Worm (Caenorhabditis elegans) whole organism, late embryonic: ENCODE measurements around the gene T24E12.6.
"Not testable (repeated sequence)": the region's sequence is repeated elsewhere in the genome, so short reads cannot be mapped to it uniquely, and the experiment has no call there.

ENCODE experiments used
- C08G9.2 ChIP-seq: sonication (generic microtip); optimal IDR thresholded peaks from 2 replicates; lab custom pipeline; 2016; ENCODE audit warnings: mild to moderate bottlenecking, missing genetic modification characterization, moderate library complexity, missing compliant biosample characterization
- C38D4.7 ChIP-seq: fragments of 200-800 bp; sonication (Bioruptor generic); optimal IDR thresholded peaks from 2 replicates; lab custom pipeline; 2018; ENCODE audit warnings: mild to moderate bottlenecking, missing genetic modification characterization, moderate library complexity, missing compliant biosample characterization
- K09A11.1 ChIP-seq: sonication (generic microtip); optimal IDR thresholded peaks from 2 replicates; lab custom pipeline; 2017; ENCODE audit warnings: antibody characterized with exemption, mild to moderate bottlenecking, missing genetic modification characterization, missing compliant biosample characterization; ENCODE audit not compliant: insufficient read depth
- T23F11.4 ChIP-seq: fragments of 200-800 bp; sonication (Bioruptor generic); optimal IDR thresholded peaks from 2 replicates; lab custom pipeline; 2018; ENCODE audit warnings: mild to moderate bottlenecking, missing genetic modification characterization, missing compliant biosample characterization
- ahr-1 ChIP-seq: sonication (generic microtip); optimal IDR thresholded peaks from 2 replicates; lab custom pipeline; 2016; ENCODE audit warnings: missing genetic modification characterization, missing compliant biosample characterization
- ceh-14 ChIP-seq: sonication (generic microtip); optimal IDR thresholded peaks from 2 replicates; lab custom pipeline; 2016; ENCODE audit warnings: missing genotype, missing genetic modification characterization, missing compliant biosample characterization
- ceh-18 ChIP-seq: sonication (generic microtip); optimal IDR thresholded peaks from 2 replicates; lab custom pipeline; 2016; ENCODE audit warnings: missing genetic modification characterization, missing compliant biosample characterization
- ceh-2 ChIP-seq: sonication (generic microtip); optimal IDR thresholded peaks from 2 replicates; lab custom pipeline; 2016; ENCODE audit warnings: missing genotype, missing genetic modification characterization, missing compliant biosample characterization
- ceh-24 ChIP-seq: sonication (generic microtip); optimal IDR thresholded peaks from 2 replicates; lab custom pipeline; 2016; ENCODE audit warnings: mild to moderate bottlenecking, missing genetic modification characterization, missing compliant biosample characterization
- ceh-30 ChIP-seq: fragments of 150-350 bp; optimal IDR thresholded peaks from 2 replicates; lab custom pipeline; 2014; ENCODE audit warnings: missing biosample characterization, missing genetic modification characterization
- ceh-31 ChIP-seq: sonication (generic microtip); optimal IDR thresholded peaks from 2 replicates; lab custom pipeline; 2016; ENCODE audit warnings: missing genetic modification characterization, missing compliant biosample characterization
- ceh-34 ChIP-seq: sonication (generic microtip); optimal IDR thresholded peaks from 2 replicates; lab custom pipeline; 2016; ENCODE audit warnings: mild to moderate bottlenecking, missing genetic modification characterization, missing compliant biosample characterization
- ceh-45 ChIP-seq: fragments of 200-800 bp; sonication (Bioruptor generic); IDR thresholded peaks from 2 replicates; pipeline ENCODE4 v1.3.6; 2022; ENCODE audit warnings: missing genetic modification reagents, missing genetic modification characterization, missing compliant biosample characterization
- ceh-6 ChIP-seq: fragments of 200-800 bp; sonication (Bioruptor generic); optimal IDR thresholded peaks from 2 replicates; lab custom pipeline; 2018; ENCODE audit warnings: mild to moderate bottlenecking, missing genetic modification characterization, missing compliant biosample characterization
- che-1 ChIP-seq: sonication (generic microtip); optimal IDR thresholded peaks from 2 replicates; lab custom pipeline; 2016; ENCODE audit warnings: mild to moderate bottlenecking, missing genetic modification characterization, missing compliant biosample characterization
- dve-1 ChIP-seq: sonication (generic microtip); optimal IDR thresholded peaks from 2 replicates; lab custom pipeline; 2017; ENCODE audit warnings: antibody characterized with exemption, mild to moderate bottlenecking, missing genetic modification characterization, missing compliant biosample characterization
- elt-2 ChIP-seq: sonication (generic microtip); optimal IDR thresholded peaks from 2 replicates; lab custom pipeline; 2016; ENCODE audit warnings: missing genetic modification reagents, missing genetic modification characterization, missing compliant biosample characterization
- ets-4 ChIP-seq: sonication (generic microtip); optimal IDR thresholded peaks from 2 replicates; lab custom pipeline; 2016; ENCODE audit warnings: missing genetic modification characterization, missing compliant biosample characterization
- eyg-1 ChIP-seq: sonication (generic microtip); optimal IDR thresholded peaks from 2 replicates; lab custom pipeline; 2016; ENCODE audit warnings: missing genotype, missing genetic modification characterization, missing compliant biosample characterization
- fax-1 ChIP-seq: sonication (generic microtip); optimal IDR thresholded peaks from 2 replicates; lab custom pipeline; 2016; ENCODE audit warnings: missing genotype, missing genetic modification characterization, missing compliant biosample characterization
- fkh-6 ChIP-seq: sonication (generic microtip); optimal IDR thresholded peaks from 2 replicates; lab custom pipeline; 2016; ENCODE audit warnings: missing genetic modification characterization, missing compliant biosample characterization
- gmeb-2 ChIP-seq: sonication (generic microtip); optimal IDR thresholded peaks from 2 replicates; lab custom pipeline; 2016; ENCODE audit warnings: missing genetic modification characterization, inconsistent platforms, missing compliant biosample characterization
- hlh-15 ChIP-seq: sonication (generic microtip); optimal IDR thresholded peaks from 2 replicates; lab custom pipeline; 2016; ENCODE audit warnings: missing genetic modification characterization, missing compliant biosample characterization
- hlh-6 ChIP-seq: sonication (generic microtip); optimal IDR thresholded peaks from 2 replicates; lab custom pipeline; 2016; ENCODE audit warnings: missing genotype, missing genetic modification characterization, missing compliant biosample characterization
- lim-6 ChIP-seq: sonication (generic microtip); optimal IDR thresholded peaks from 2 replicates; lab custom pipeline; 2016; ENCODE audit warnings: missing genetic modification characterization, missing compliant biosample characterization
- madf-2 ChIP-seq: sonication (generic microtip); optimal IDR thresholded peaks from 2 replicates; lab custom pipeline; 2017; ENCODE audit warnings: missing genetic modification characterization, missing compliant biosample characterization
- mec-3 ChIP-seq: sonication (generic microtip); optimal IDR thresholded peaks from 2 replicates; lab custom pipeline; 2016; ENCODE audit warnings: borderline replicate concordance, missing genetic modification characterization, missing compliant biosample characterization
- nfya-1 ChIP-seq: sonication (generic microtip); optimal IDR thresholded peaks from 2 replicates; lab custom pipeline; 2017; ENCODE audit warnings: missing genetic modification characterization, mild to moderate bottlenecking, missing compliant biosample characterization, antibody characterized with exemption, moderate library complexity
- nhr-11 ChIP-seq: fragments of 150-350 bp; optimal IDR thresholded peaks from 2 replicates; lab custom pipeline; 2014; ENCODE audit warnings: missing biosample characterization, missing genetic modification characterization
- nhr-232 ChIP-seq: sonication (generic microtip); optimal IDR thresholded peaks from 2 replicates; lab custom pipeline; 2016; ENCODE audit warnings: missing genetic modification characterization, missing compliant biosample characterization
- npax-4 ChIP-seq: sonication (generic microtip); optimal IDR thresholded peaks from 2 replicates; lab custom pipeline; 2016; ENCODE audit warnings: missing genetic modification characterization, missing compliant biosample characterization
- odd-2 ChIP-seq: sonication (generic microtip); optimal IDR thresholded peaks from 2 replicates; lab custom pipeline; 2017; ENCODE audit warnings: antibody characterized with exemption, mild to moderate bottlenecking, missing genetic modification characterization, missing compliant biosample characterization
- pag-3 ChIP-seq: sonication (generic microtip); optimal IDR thresholded peaks from 2 replicates; lab custom pipeline; 2016; ENCODE audit warnings: missing compliant biosample characterization, missing genetic modification characterization, borderline replicate concordance
- pat-9 ChIP-seq: fragments of 200-800 bp; sonication (Bioruptor generic); optimal IDR thresholded peaks from 2 replicates; lab custom pipeline; 2018; ENCODE audit warnings: mild to moderate bottlenecking, missing genetic modification characterization, moderate library complexity, missing compliant biosample characterization
- pax-1 ChIP-seq: fragments of 150-350 bp; optimal IDR thresholded peaks from 2 replicates; lab custom pipeline; 2014; ENCODE audit warnings: missing biosample characterization, missing genetic modification characterization
- pha-2 ChIP-seq: sonication (generic microtip); optimal IDR thresholded peaks from 2 replicates; lab custom pipeline; 2017; ENCODE audit warnings: mild to moderate bottlenecking, missing genetic modification characterization, missing compliant biosample characterization
- pha-4 ChIP-seq: fragments of 150-350 bp; optimal IDR thresholded peaks from 2 replicates; lab custom pipeline; 2018; ENCODE audit warnings: missing biosample characterization, missing genetic modification reagents, missing genetic modification characterization
- pqm-1 ChIP-seq: sonication (generic microtip); optimal IDR thresholded peaks from 2 replicates; lab custom pipeline; 2016; ENCODE audit warnings: missing genetic modification characterization, missing compliant biosample characterization
- pros-1 ChIP-seq: fragments of 150-350 bp; optimal IDR thresholded peaks from 2 replicates; lab custom pipeline; 2014; ENCODE audit warnings: missing biosample characterization, missing genetic modification reagents, missing genetic modification characterization
- rnt-1 ChIP-seq: sonication (generic microtip); optimal IDR thresholded peaks from 2 replicates; lab custom pipeline; 2016; ENCODE audit warnings: missing genetic modification characterization, missing compliant biosample characterization
- sox-4 ChIP-seq: sonication (generic microtip); optimal IDR thresholded peaks from 2 replicates; lab custom pipeline; 2017; ENCODE audit warnings: mild to moderate bottlenecking, missing genetic modification characterization, inconsistent platforms, missing compliant biosample characterization
- syd-9 ChIP-seq: sonication (generic microtip); optimal IDR thresholded peaks from 2 replicates; lab custom pipeline; 2016; ENCODE audit warnings: mild to moderate bottlenecking, missing genetic modification characterization, moderate library complexity, missing compliant biosample characterization
- tbx-2 ChIP-seq: sonication (generic microtip); optimal IDR thresholded peaks from 2 replicates; lab custom pipeline; 2016; ENCODE audit warnings: missing genetic modification characterization, missing compliant biosample characterization
- tbx-7 ChIP-seq: sonication (generic microtip); optimal IDR thresholded peaks from 2 replicates; lab custom pipeline; 2016; ENCODE audit warnings: missing genotype, missing genetic modification characterization, missing compliant biosample characterization
- ttx-3 ChIP-seq: sonication (generic microtip); optimal IDR thresholded peaks from 2 replicates; lab custom pipeline; 2016; ENCODE audit warnings: missing genetic modification reagents, missing genetic modification characterization, missing compliant biosample characterization
- unc-42 ChIP-seq: sonication (generic microtip); optimal IDR thresholded peaks from 2 replicates; lab custom pipeline; 2016; ENCODE audit warnings: missing genotype, missing genetic modification characterization, missing compliant biosample characterization
- unc-55 ChIP-seq: sonication (generic microtip); optimal IDR thresholded peaks from 2 replicates; lab custom pipeline; 2017; ENCODE audit warnings: missing biosample characterization, missing genetic modification reagents, missing genetic modification characterization
- unc-86 ChIP-seq: sonication (generic microtip); optimal IDR thresholded peaks from 2 replicates; lab custom pipeline; 2016; ENCODE audit warnings: missing genetic modification characterization, missing compliant biosample characterization
- ztf-16 ChIP-seq: sonication (generic microtip); optimal IDR thresholded peaks from 2 replicates; lab custom pipeline; 2017; ENCODE audit warnings: missing genetic modification characterization, missing compliant biosample characterization

The T24E12.6 gene

DNA sequence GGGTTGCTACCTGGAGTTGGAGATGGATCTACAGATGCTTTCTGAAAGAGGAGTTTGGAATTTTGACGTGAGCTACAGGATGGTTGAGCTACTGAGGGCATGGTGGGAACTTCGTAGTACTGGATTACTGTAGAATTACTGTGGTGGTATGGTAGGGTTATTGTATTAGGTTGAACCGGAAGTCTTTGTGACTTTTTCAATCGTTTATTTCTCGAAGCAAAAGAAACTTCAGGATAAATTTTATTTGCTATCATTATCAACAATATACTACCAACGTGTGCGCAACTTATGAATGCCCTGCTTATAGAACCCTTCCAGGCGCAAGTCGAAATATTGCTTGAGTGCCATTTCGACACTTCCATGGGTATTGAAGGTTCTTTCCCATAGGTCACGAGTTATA, at the start of gene T24E12.6:
TSS of gene T24E12.6 (minus strand) at position 101 of the 400 bp plus-strand sequence.
- not testable (repeated sequence) for TF ChIP-seq nfya-1; che-1 (tag; lab: Kevin White, UChicago); pha-4
- TF ChIP-seq, all 69 proteins: peak for 0; not testable (repeated sequence) for 69

DNA sequence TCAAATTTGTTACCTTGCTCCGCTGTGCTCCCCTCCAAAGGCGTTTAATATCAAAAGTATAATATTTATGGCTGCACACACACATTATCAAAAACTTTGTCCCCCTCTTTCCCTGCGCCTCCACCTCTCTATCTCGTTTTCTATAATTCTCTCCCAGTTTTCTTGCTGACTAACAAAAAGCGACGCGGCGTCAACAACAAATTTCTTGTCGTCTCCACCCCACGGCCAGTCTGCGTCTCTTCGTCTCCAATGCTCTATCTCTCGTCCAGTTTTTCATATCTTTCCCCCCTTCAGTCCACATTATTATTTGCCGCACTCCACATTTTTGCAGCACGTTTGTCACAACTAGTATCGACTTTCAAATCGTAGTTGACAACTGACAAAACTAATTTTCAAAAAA, 49.1 kb upstream of the T24E12.6 start:
- no peak for TF ChIP-seq pha-4
- TF ChIP-seq pat-9 (tag; lab: Kevin White, UChicago): no peak
- no peak for TF ChIP-seq sox-4 (tag; lab: Kevin White, UChicago)
- no peak for TF ChIP-seq pax-1 (tag; lab: Kevin White, UChicago)
- TF ChIP-seq unc-86 (tag; lab: Kevin White, UChicago): no peak
- TF ChIP-seq pqm-1 (tag; lab: Kevin White, UChicago): no peak
- TF ChIP-seq ets-4: no peak
- TF ChIP-seq ceh-30: no peak
- peak; percentile 15 for TF ChIP-seq unc-42 (tag; lab: Kevin White, UChicago)
- no peak for TF ChIP-seq nhr-232 (tag; lab: Kevin White, UChicago)
- no peak for TF ChIP-seq che-1 (tag; lab: Kevin White, UChicago)
- TF ChIP-seq ceh-45 (GFP tag; lab: Robert Waterston, UW): no peak
- no peak for TF ChIP-seq ceh-34
- no peak for TF ChIP-seq pag-3 (tag; lab: Kevin White, UChicago)
- no peak for TF ChIP-seq pros-1 (tag; lab: Kevin White, UChicago)
- no peak for TF ChIP-seq elt-2 (tag; lab: Kevin White, UChicago)
- no peak for TF ChIP-seq ceh-31 (tag; lab: Kevin White, UChicago)
- TF ChIP-seq ceh-14 (tag; lab: Kevin White, UChicago): peak; percentile 11
- no peak for TF ChIP-seq K09A11.1 (tag; lab: Kevin White, UChicago)
- no peak for TF ChIP-seq ceh-6 (GFP tag; lab: Kevin White, UChicago)
- TF ChIP-seq lim-6 (tag; lab: Kevin White, UChicago): no peak
- no peak for TF ChIP-seq T23F11.4 (GFP tag; lab: Kevin White, UChicago)
- no peak for TF ChIP-seq eyg-1 (tag; lab: Kevin White, UChicago)
- no peak for TF ChIP-seq npax-4 (tag; lab: Kevin White, UChicago)
- TF ChIP-seq ahr-1: no peak
- TF ChIP-seq rnt-1 (tag; lab: Kevin White, UChicago): peak; percentile 27
- TF ChIP-seq fax-1 (tag; lab: Kevin White, UChicago): no peak
- no peak for TF ChIP-seq C38D4.7 (GFP tag; lab: Kevin White, UChicago)
- TF ChIP-seq nfya-1: peak; percentile 34
- no peak for TF ChIP-seq hlh-6 (tag; lab: Kevin White, UChicago)
- TF ChIP-seq odd-2 (tag; lab: Kevin White, UChicago): no peak
- no peak for TF ChIP-seq fkh-6
- no peak for TF ChIP-seq pha-2
- no peak for TF ChIP-seq hlh-15 (tag; lab: Kevin White, UChicago)
- peak; percentile 35 for TF ChIP-seq ceh-18
- no peak for TF ChIP-seq dve-1
- no peak for TF ChIP-seq ztf-16 (tag; lab: Kevin White, UChicago)
- no peak for TF ChIP-seq ceh-24
- TF ChIP-seq unc-55: peak; percentile 49
- TF ChIP-seq C08G9.2 (tag; lab: Kevin White, UChicago): no peak
- TF ChIP-seq gmeb-2 (tag; lab: Kevin White, UChicago): no peak
- TF ChIP-seq ceh-2 (tag; lab: Kevin White, UChicago): no peak
- TF ChIP-seq nhr-11 (tag; lab: Kevin White, UChicago): no peak
- TF ChIP-seq ttx-3 (tag; lab: Kevin White, UChicago): no peak
- no peak for TF ChIP-seq mec-3 (tag; lab: Kevin White, UChicago)
- no peak for TF ChIP-seq tbx-7 (tag; lab: Kevin White, UChicago)
- no peak for TF ChIP-seq syd-9 (tag; lab: Kevin White, UChicago)
- TF ChIP-seq tbx-2: peak; percentile 47
- no peak for TF ChIP-seq madf-2 (tag; lab: Kevin White, UChicago)
